Worm (Caenorhabditis elegans): ENCODE data around the gene B0546.4.
"Not testable (repeated sequence)": the region's sequence is repeated elsewhere in the genome, so short reads cannot be mapped to it uniquely, and the experiment has no call there.

B0546.4 gene

ce11 chrIV:3395581-3395980 is 11.6 kb upstream of the B0546.4 start, which contains the start of gene C04C3.14:
Gene C04C3.14, plus strand, starts transcription at chrIV:3395881.
- TF ChIP-seq B0261.1 (tag; optimal IDR thresholded peaks at IDR 0.05): no peak
- TF ChIP-seq F22D6.2 (tag; optimal IDR thresholded peaks at IDR 0.05): no peak
- no peak for TF ChIP-seq egrh-3 (GFP tag; IDR thresholded peaks at IDR 0.05)
- no peak for TF ChIP-seq ztf-18 (tag; optimal IDR thresholded peaks at IDR 0.05)
- no peak for TF ChIP-seq nhr-80 (tag; optimal IDR thresholded peaks at IDR 0.05)
- no peak for TF ChIP-seq hsf-1 (GFP tag; IDR thresholded peaks at IDR 0.05)
- no peak for TF ChIP-seq snpc-1.3 (tag; optimal IDR thresholded peaks at IDR 0.05; ENCODE audit: insufficient read depth)
- no peak for TF ChIP-seq madf-8 (GFP tag; conservative IDR thresholded peaks at IDR 0.05)
- TF ChIP-seq attf-5 (GFP tag; optimal IDR thresholded peaks at IDR 0.05): no peak
- TF ChIP-seq aptf-2 (GFP tag; conservative IDR thresholded peaks at IDR 0.05): no peak
- no peak for TF ChIP-seq sptf-2 (GFP tag; optimal IDR thresholded peaks at IDR 0.05)
- no peak for TF ChIP-seq ama-1 (optimal IDR thresholded peaks at IDR 0.05)
- TF ChIP-seq ama-1 (GFP tag; optimal IDR thresholded peaks at IDR 0.05): no peak
- TF ChIP-seq nhr-90 (tag; optimal IDR thresholded peaks at IDR 0.05): no peak
- TF ChIP-seq dpl-1 (GFP tag; optimal IDR thresholded peaks at IDR 0.05): no peak
- TF ChIP-seq hmg-20 (GFP tag; IDR thresholded peaks at IDR 0.05): no peak
- TF ChIP-seq K11D2.4 (GFP tag; IDR thresholded peaks at IDR 0.05): no peak
- no peak for TF ChIP-seq ztf-28 (GFP tag; IDR thresholded peaks at IDR 0.05)

ce11 chrIV:3394066-3394465 is 10.1 kb upstream of the B0546.4 start, which contains the start of gene C04C3.4:
Gene C04C3.4, plus strand, starts transcription at chrIV:3394366.
- TF ChIP-seq ztf-26 (tag; optimal IDR thresholded peaks at IDR 0.05); egrh-3 (GFP tag; IDR thresholded peaks at IDR 0.05); mxl-1 (tag; optimal IDR thresholded peaks at IDR 0.05): not testable (repeated sequence)

ce11 chrIV:3389999-3390398 is 6.1 kb upstream of the B0546.4 start, which contains the start of gene B0546.5:
Gene B0546.5, minus strand, starts transcription at chrIV:3390099.
- not testable (repeated sequence) for TF ChIP-seq F23B12.7 (tag; optimal IDR thresholded peaks at IDR 0.05; ENCODE audit: insufficient read depth); attf-5 (GFP tag; optimal IDR thresholded peaks at IDR 0.05); ceh-79 (tag; optimal IDR thresholded peaks at IDR 0.05)

DNA sequence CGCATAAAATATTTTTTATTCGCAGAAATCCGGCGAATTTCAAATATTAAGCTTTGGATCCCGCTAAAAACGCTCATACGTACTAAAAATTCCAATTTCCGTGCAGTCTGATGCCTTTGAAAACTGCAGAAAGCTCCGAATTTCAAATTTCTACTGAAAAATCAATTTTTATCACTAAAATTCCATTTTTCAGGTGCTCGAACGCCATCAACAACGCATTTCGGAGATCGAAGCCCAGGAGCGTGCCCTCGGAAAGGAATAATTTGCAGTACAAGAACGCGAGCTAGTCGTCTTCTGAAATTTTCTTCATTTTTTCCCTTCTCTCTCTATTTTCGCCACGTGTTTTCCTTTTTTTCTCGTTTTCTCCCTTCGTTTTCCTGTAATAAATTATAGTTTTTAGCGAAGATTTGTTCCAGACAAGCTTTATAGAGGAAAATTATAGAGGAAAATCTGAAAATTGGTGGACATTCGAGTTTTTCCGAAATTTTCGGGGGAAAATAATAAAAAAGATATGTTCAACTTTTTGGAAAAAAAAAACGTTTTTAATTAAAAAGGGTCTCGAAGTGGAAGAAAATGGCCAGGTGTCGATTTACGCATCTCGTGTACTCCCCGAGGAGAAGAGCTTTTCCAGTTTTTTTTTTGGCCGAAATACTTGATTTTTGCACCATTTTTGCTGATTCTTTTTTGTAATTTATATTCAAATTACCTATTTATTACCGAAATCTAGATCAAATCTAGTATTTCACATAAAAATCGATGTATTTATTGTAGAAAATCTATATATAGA is 2.8 kb upstream of the B0546.4 start:
- TF ChIP-seq T26A5.8 (tag; optimal IDR thresholded peaks at IDR 0.05) (no peak), nhr-27 (tag; optimal IDR thresholded peaks at IDR 0.05) (no peak), hrde-1 (tag; optimal IDR thresholded peaks at IDR 0.05; ENCODE audit: borderline replicate concordance) (no peak), tbp1 (GFP tag; optimal IDR thresholded peaks at IDR 0.05) (no peak), attf-3 (GFP tag; conservative IDR thresholded peaks at IDR 0.05) (no peak), F52B5.7 (tag; optimal IDR thresholded peaks at IDR 0.05) (no peak), efl-1 (GFP tag; optimal IDR thresholded peaks at IDR 0.05) (no peak), F33H1.4 (GFP tag; IDR thresholded peaks at IDR 0.05) (no peak), ets-4 (GFP tag; optimal IDR thresholded peaks at IDR 0.05) (no peak), hmg-20 (GFP tag; IDR thresholded peaks at IDR 0.05) (no peak), lin-35 (GFP tag; optimal IDR thresholded peaks at IDR 0.05) (no peak), nfyb-1 (GFP tag; IDR thresholded peaks at IDR 0.05) (no peak), xnd-1 (tag; optimal IDR thresholded peaks at IDR 0.05) (no peak), F23B12.7 (tag; optimal IDR thresholded peaks at IDR 0.05; ENCODE audit: insufficient read depth) (no peak), gei-17 (GFP tag; optimal IDR thresholded peaks at IDR 0.05) (no peak), ekl-4 (GFP tag; IDR thresholded peaks at IDR 0.05) (no peak; the same call in 1 of the 2 replicates), madf-8 (GFP tag; conservative IDR thresholded peaks at IDR 0.05) (no peak), fkh-3 (tag; optimal IDR thresholded peaks at IDR 0.05) (no peak), ama-1 (optimal IDR thresholded peaks at IDR 0.05) (no peak), ama-1 (GFP tag; optimal IDR thresholded peaks at IDR 0.05) (peak in 1 of 2 experiments; percentile 47), tlf-1 (GFP tag; optimal IDR thresholded peaks at IDR 0.05) (peak; percentile 4), B0336.3 (GFP tag; IDR thresholded peaks at IDR 0.05) (peak; percentile 45; the same call in 1 of the 2 replicates), let-607 (tag; optimal IDR thresholded peaks at IDR 0.05) (peak in 1 of 2 experiments; percentile 13), ztf-3 (GFP tag; optimal IDR thresholded peaks at IDR 0.05) (no peak), ceh-79 (tag; optimal IDR thresholded peaks at IDR 0.05) (no peak), ztf-28 (GFP tag; IDR thresholded peaks at IDR 0.05) (no peak), Y79H2A.3 (GFP tag; conservative IDR thresholded peaks at IDR 0.05) (no peak)

Data from whole organism, young adult.